Worm (Caenorhabditis elegans): ENCODE measurements around the gene Y60C6A.2.

Gene Y60C6A.2

DNA sequence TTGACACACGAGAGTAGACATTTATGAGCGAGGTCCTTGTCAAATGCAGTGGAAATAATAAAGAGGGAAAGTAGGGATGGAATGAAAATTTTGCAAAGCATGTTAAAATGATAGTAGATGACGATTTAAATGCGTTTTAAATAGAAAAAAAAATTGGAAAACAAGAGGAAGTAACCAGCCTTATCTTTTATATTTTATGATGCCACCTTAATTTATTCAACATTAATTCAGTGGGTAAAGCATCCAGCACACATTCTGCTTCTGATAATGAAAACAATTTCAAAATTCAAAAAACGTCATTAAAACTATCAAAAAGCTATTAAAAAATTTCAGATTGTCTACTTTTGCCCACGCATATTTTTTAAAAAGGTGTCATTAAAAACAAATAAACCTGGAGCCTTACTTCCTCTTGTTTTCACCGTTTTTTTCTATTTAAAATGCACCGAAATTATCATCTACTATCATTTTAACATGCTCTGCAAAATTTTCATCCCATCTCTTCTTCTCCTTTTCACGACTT is at the start of gene Y60C6A.2, which contains the start of gene Y60C6A.3:
TSS of gene Y60C6A.2 (minus strand) at position 101 of the 520 bp plus-strand sequence.
TSS of gene Y60C6A.3 (plus strand) at position 470 of the 520 bp plus-strand sequence.
- TF ChIP-seq flt-1 (GFP tag; IDR thresholded peaks at IDR 0.05): no peak
- no peak for TF ChIP-seq T22C8.4 (GFP tag; IDR thresholded peaks at IDR 0.05)
- no peak for TF ChIP-seq ztf-23 (GFP tag; IDR thresholded peaks at IDR 0.05)
- no peak for TF ChIP-seq ztf-29 (GFP tag; IDR thresholded peaks at IDR 0.05)
- TF ChIP-seq ref-1 (GFP tag; conservative IDR thresholded peaks at IDR 0.05): no peak
- no peak for TF ChIP-seq med-1 (GFP tag; optimal IDR thresholded peaks at IDR 0.05; ENCODE audit: insufficient read depth)
- TF ChIP-seq cog-1 (tag; optimal IDR thresholded peaks at IDR 0.05): no peak
- TF ChIP-seq klf-2 (GFP tag; conservative IDR thresholded peaks at IDR 0.05): no peak
- TF ChIP-seq tab-1 (GFP tag; IDR thresholded peaks at IDR 0.05): no peak

DNA sequence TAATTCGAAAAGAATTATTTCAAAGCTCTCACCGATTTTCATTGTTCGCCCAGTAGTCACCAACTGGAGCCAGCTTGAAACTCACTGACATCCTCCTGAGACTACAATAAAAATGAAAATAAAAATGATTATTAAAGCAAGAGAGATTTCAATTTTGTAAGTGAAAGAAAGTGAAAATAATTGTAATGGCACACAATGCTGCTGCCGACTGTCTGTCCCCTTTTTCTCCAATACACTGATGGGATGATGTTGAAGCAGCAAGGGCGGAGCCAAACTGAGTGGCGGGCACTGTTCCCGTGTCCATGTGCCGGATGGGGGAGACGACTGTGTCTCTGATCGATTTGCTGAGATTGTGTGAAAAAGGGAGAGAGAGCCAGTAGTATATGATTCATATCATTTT is 49.0 kb upstream of the Y60C6A.2 start, which contains the start of gene C37H5.14:
TSS of gene C37H5.14 (minus strand) at position 101 of the 400 bp plus-strand sequence.
- TF ChIP-seq med-1 (GFP tag; optimal IDR thresholded peaks at IDR 0.05; ENCODE audit: insufficient read depth) (no peak), tab-1 (GFP tag; IDR thresholded peaks at IDR 0.05) (no peak), ztf-29 (GFP tag; IDR thresholded peaks at IDR 0.05) (no peak)

DNA sequence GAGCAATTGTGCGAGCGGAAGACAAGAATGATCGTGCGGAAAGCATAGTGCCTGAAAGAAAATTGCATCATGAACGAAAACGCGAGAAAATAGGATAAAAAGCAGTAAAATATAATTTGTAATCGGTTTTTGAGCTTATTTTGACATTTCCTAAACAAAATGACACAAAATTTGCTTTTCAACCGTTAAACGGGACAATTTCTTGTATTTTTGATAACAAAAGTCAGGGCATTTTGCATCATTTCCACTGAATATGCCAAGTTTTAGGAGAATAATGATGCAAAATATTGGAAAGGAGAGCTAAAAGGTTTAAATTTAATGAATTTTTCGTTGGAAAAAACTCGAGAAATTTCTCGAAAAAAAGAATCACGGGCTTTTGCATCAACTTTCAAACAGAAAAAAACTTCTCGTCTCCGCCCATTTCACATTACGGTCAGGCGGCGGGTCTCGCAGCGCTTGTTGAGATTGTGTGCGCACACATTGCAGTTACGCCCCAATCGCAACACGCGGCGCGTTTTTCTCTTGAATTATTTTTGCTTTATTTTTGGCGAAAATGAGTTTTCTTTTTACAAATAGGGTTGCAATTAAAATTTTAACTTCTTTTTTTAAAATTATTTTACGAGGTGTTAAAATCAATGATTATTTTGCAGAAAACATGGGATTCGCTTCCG is 41.6 kb upstream of the Y60C6A.2 start, which contains the start of the genes hsp-6 and C37H5.5:
TSS of gene hsp-6 (minus strand) at position 51 of the 671 bp plus-strand sequence.
TSS of gene C37H5.5 (plus strand) at position 651 of the 671 bp plus-strand sequence.
- TF ChIP-seq med-1 (GFP tag; optimal IDR thresholded peaks at IDR 0.05; ENCODE audit: insufficient read depth) (no peak), ztf-29 (GFP tag; IDR thresholded peaks at IDR 0.05) (no peak), cog-1 (tag; optimal IDR thresholded peaks at IDR 0.05) (peak; percentile 40), flt-1 (GFP tag; IDR thresholded peaks at IDR 0.05) (0 out of 2 replicates have a peak, but pooled peaks have one; percentile 55), ztf-23 (GFP tag; IDR thresholded peaks at IDR 0.05) (peak; percentile 43; the same call in 1 of the 2 replicates)

ce11 chrV:4823683-4824391 is 38.6 kb upstream of the Y60C6A.2 start:
- TF ChIP-seq ref-1 (GFP tag; conservative IDR thresholded peaks at IDR 0.05): no peak
- no peak for TF ChIP-seq med-1 (GFP tag; optimal IDR thresholded peaks at IDR 0.05; ENCODE audit: insufficient read depth)
- TF ChIP-seq flt-1 (GFP tag; IDR thresholded peaks at IDR 0.05): no peak
- no peak for TF ChIP-seq ztf-23 (GFP tag; IDR thresholded peaks at IDR 0.05)
- TF ChIP-seq tab-1 (GFP tag; IDR thresholded peaks at IDR 0.05): no peak
- TF ChIP-seq cog-1 (tag; optimal IDR thresholded peaks at IDR 0.05): no peak
- no peak for TF ChIP-seq klf-2 (GFP tag; conservative IDR thresholded peaks at IDR 0.05)

- TF ChIP-seq ztf-23 (GFP tag; IDR thresholded peaks at IDR 0.05) (no peak), klf-2 (GFP tag; conservative IDR thresholded peaks at IDR 0.05) (no peak), cog-1 (tag; optimal IDR thresholded peaks at IDR 0.05) (no peak), ztf-29 (GFP tag; IDR thresholded peaks at IDR 0.05) (no peak), T22C8.4 (GFP tag; IDR thresholded peaks at IDR 0.05) (no peak), tab-1 (GFP tag; IDR thresholded peaks at IDR 0.05) (no peak)
These were observed 38.1 kb upstream of the Y60C6A.2 start, which contains the start of gene adss-1 for ce11 chrV:4823323-4823682. TSS of gene adss-1 (minus strand) at chrV:4823423.

- no peak for TF ChIP-seq ztf-29 (GFP tag; IDR thresholded peaks at IDR 0.05)
- no peak for TF ChIP-seq med-1 (GFP tag; optimal IDR thresholded peaks at IDR 0.05; ENCODE audit: insufficient read depth)
- TF ChIP-seq ztf-23 (GFP tag; IDR thresholded peaks at IDR 0.05): no peak
- TF ChIP-seq cog-1 (tag; optimal IDR thresholded peaks at IDR 0.05): no peak
- no peak for TF ChIP-seq klf-2 (GFP tag; conservative IDR thresholded peaks at IDR 0.05)
- no peak for TF ChIP-seq tab-1 (GFP tag; IDR thresholded peaks at IDR 0.05)
- no peak for TF ChIP-seq flt-1 (GFP tag; IDR thresholded peaks at IDR 0.05)
- no peak for TF ChIP-seq ref-1 (GFP tag; conservative IDR thresholded peaks at IDR 0.05)
- TF ChIP-seq T22C8.4 (GFP tag; IDR thresholded peaks at IDR 0.05): no peak
These were observed 35.4 kb upstream of the Y60C6A.2 start for ce11 chrV:4820601-4821000.

DNA sequence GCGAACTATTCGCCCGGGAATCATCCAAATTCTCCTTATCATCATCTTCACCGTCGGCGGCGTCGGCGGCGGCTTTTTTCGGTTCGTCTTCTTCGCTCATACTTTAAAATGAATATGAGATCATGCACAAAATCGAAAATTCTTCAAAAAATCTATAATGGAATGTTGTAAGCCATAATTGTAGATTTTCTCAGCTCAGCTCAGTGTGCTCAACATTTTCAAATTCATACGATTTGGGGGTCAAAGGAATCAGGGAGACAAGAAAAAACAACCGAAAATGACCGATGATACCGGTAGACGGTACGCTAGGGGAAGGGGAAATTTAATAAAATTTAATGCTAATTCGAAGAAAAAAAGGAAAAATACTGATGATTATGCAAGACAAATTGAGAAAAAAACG is 33.3 kb upstream of the Y60C6A.2 start, which contains the start of gene ccep-97:
TSS of gene ccep-97 (minus strand) at position 101 of the 400 bp plus-strand sequence.
- TF ChIP-seq klf-2 (GFP tag; conservative IDR thresholded peaks at IDR 0.05) (no peak), flt-1 (GFP tag; IDR thresholded peaks at IDR 0.05) (no peak), med-1 (GFP tag; optimal IDR thresholded peaks at IDR 0.05; ENCODE audit: insufficient read depth) (no peak), ztf-23 (GFP tag; IDR thresholded peaks at IDR 0.05) (no peak), cog-1 (tag; optimal IDR thresholded peaks at IDR 0.05) (no peak), T22C8.4 (GFP tag; IDR thresholded peaks at IDR 0.05) (no peak), ztf-29 (GFP tag; IDR thresholded peaks at IDR 0.05) (no peak), ref-1 (GFP tag; conservative IDR thresholded peaks at IDR 0.05) (no peak), tab-1 (GFP tag; IDR thresholded peaks at IDR 0.05) (no peak)

ce11 chrV:4813825-4814224 is 28.6 kb upstream of the Y60C6A.2 start:
- TF ChIP-seq ztf-23 (GFP tag; IDR thresholded peaks at IDR 0.05) (no peak), ztf-29 (GFP tag; IDR thresholded peaks at IDR 0.05) (no peak), med-1 (GFP tag; optimal IDR thresholded peaks at IDR 0.05; ENCODE audit: insufficient read depth) (no peak), ref-1 (GFP tag; conservative IDR thresholded peaks at IDR 0.05) (no peak), flt-1 (GFP tag; IDR thresholded peaks at IDR 0.05) (no peak), cog-1 (tag; optimal IDR thresholded peaks at IDR 0.05) (no peak), T22C8.4 (GFP tag; IDR thresholded peaks at IDR 0.05) (no peak), klf-2 (GFP tag; conservative IDR thresholded peaks at IDR 0.05) (no peak), tab-1 (GFP tag; IDR thresholded peaks at IDR 0.05) (no peak)

ce11 chrV:4810653-4811052 is 25.4 kb upstream of the Y60C6A.2 start:
- TF ChIP-seq flt-1 (GFP tag; IDR thresholded peaks at IDR 0.05) (peak; percentile 46; the same call in 1 of the 2 replicates), klf-2 (GFP tag; conservative IDR thresholded peaks at IDR 0.05) (no peak), tab-1 (GFP tag; IDR thresholded peaks at IDR 0.05) (0 out of 2 replicates have a peak, but pooled peaks have one; percentile 7), med-1 (GFP tag; optimal IDR thresholded peaks at IDR 0.05; ENCODE audit: insufficient read depth) (no peak), ztf-23 (GFP tag; IDR thresholded peaks at IDR 0.05) (no peak), T22C8.4 (GFP tag; IDR thresholded peaks at IDR 0.05) (no peak), ref-1 (GFP tag; conservative IDR thresholded peaks at IDR 0.05) (no peak), ztf-29 (GFP tag; IDR thresholded peaks at IDR 0.05) (no peak), cog-1 (tag; optimal IDR thresholded peaks at IDR 0.05) (peak; percentile 58)

Measured in whole organism, midembryonic.